Worm (Caenorhabditis elegans) whole organism, L3 larva: ENCODE data around the gene fbxa-181.

Experiments
- ZK546.5 ChIP-seq: sonication (generic microtip); optimal IDR thresholded peaks from 2 replicates; lab custom pipeline; 2017; ENCODE audit warnings: missing biosample characterization, missing genetic modification characterization
- lin-15B ChIP-seq: fragments of 150-350 bp; optimal IDR thresholded peaks from 2 replicates; lab custom pipeline; 2014; ENCODE audit warnings: missing biosample characterization, missing genetic modification characterization
- nfya-1 ChIP-seq: sonication (generic microtip); optimal IDR thresholded peaks from 2 replicates; lab custom pipeline; 2017; ENCODE audit warnings: missing genetic modification characterization, mild to moderate bottlenecking, missing compliant biosample characterization, antibody characterized with exemption, moderate library complexity; ENCODE audit not compliant: insufficient read depth
- nhr-237 ChIP-seq: fragments of 150-350 bp; optimal IDR thresholded peaks from 2 replicates; lab custom pipeline; 2014; ENCODE audit warnings: missing biosample characterization, missing genetic modification characterization
- snpc-4 ChIP-seq: fragments of 150-350 bp; optimal IDR thresholded peaks from 2 replicates; lab custom pipeline; 2014; ENCODE audit warnings: missing biosample characterization, missing genetic modification characterization

DNA sequence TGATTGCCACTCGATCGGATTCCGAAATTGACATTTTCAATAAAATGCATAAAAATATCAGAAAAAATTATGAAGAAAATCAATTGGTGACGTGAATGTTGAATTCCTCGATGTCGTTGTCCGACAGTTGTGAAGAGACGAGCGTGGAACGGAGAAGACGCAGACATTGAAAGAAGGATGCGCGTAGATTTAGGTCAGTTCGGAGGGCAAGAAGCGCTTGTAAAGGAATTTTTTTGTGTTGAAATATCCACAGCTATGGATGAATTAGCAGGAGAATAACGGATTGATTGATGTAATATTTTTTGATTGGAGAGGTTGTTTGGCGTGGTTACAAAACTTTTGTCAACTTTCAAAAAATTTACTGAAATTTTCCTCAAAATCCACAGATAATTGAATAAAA lies 42.7 kb downstream of the fbxa-181 start, which contains the start of gene F20G2.3:
- TF ChIP-seq ZK546.5 (tag; lab: Kevin White, UChicago) (no peak), lin-15B (tag; lab: Kevin White, UChicago) (no peak), nfya-1 (tag; lab: Kevin White, UChicago) (no peak), snpc-4 (tag; lab: Kevin White, UChicago) (no peak), nhr-237 (tag; lab: Kevin White, UChicago) (no peak)
